Worm (Caenorhabditis elegans) whole organism, midembryonic: ENCODE results near the gene mab-10.

Source experiments
- T22C8.4 ChIP-seq: fragments of 200-800 bp; sonication (Bioruptor generic); IDR thresholded peaks from 2 replicates; pipeline ENCODE4 v1.3.6; 2022; ENCODE audit warnings: missing genetic modification characterization, missing compliant biosample characterization
- cog-1 ChIP-seq: sonication (generic microtip); optimal IDR thresholded peaks from 2 replicates; lab custom pipeline; 2016; ENCODE audit warnings: missing genetic modification characterization, missing compliant biosample characterization
- flt-1 ChIP-seq: fragments of 200-800 bp; sonication (Bioruptor generic); IDR thresholded peaks from 2 replicates; pipeline ENCODE4 v1.3.6; 2022; ENCODE audit warnings: missing genetic modification characterization, missing compliant biosample characterization
- med-1 ChIP-seq: sonication (generic microtip); optimal IDR thresholded peaks from 2 replicates; lab custom pipeline; 2017; ENCODE audit warnings: missing genetic modification characterization, mild to moderate bottlenecking, missing compliant biosample characterization, antibody characterized with exemption, missing genetic modification reagents; ENCODE audit not compliant: insufficient read depth
- ztf-23 ChIP-seq: fragments of 200-800 bp; sonication (Bioruptor generic); IDR thresholded peaks from 2 replicates; pipeline ENCODE4 v1.3.6; 2022; ENCODE audit warnings: missing genetic modification reagents, missing genetic modification characterization, missing compliant biosample characterization

- no peak for TF ChIP-seq med-1 (GFP tag; lab: Kevin White, UChicago)
- no peak for TF ChIP-seq ztf-23
- TF ChIP-seq cog-1: no peak
- no peak for TF ChIP-seq flt-1 (GFP tag; lab: Robert Waterston, UW)
- no peak for TF ChIP-seq T22C8.4 (GFP tag; lab: Robert Waterston, UW)
These were observed 4.9 kb upstream of the mab-10 start for ce11 chrII:10523031-10523430.
